Fruit fly (Drosophila melanogaster) Kc167 (cell line): ENCODE measurements around the gene CG8100.

ENCODE experiments used
- Myc ChIP-seq: fragments of >200 bp; optimal IDR thresholded peaks from 2 replicates; lab custom pipeline; 2017; ENCODE audit warnings: missing external identifiers
- Sin3A ChIP-seq: fragments of >200 bp; optimal IDR thresholded peaks from 2 replicates; lab custom pipeline; 2018; ENCODE audit warnings: missing external identifiers
- h ChIP-seq: fragments of >200 bp; optimal IDR thresholded peaks from 3 replicates; lab custom pipeline; 2018; ENCODE audit warnings: missing external identifiers
- insv ChIP-seq: fragments of >200 bp; optimal IDR thresholded peaks from 3 replicates; lab custom pipeline; 2018; ENCODE audit warnings: missing external identifiers
- psq ChIP-seq: fragments of >200 bp; optimal IDR thresholded peaks from 2 replicates; lab custom pipeline; 2017; ENCODE audit warnings: missing external identifiers
- ttk ChIP-seq: sonication (Bioruptor generic); optimal IDR thresholded peaks from 2 replicates; lab custom pipeline; 2017; ENCODE audit warnings: missing external identifiers

dm6 chr3L:14100058-14100457 is 16.6 kb downstream of the CG8100 start:
- TF ChIP-seq psq (lab: Kevin White, UChicago) (no peak), insv (no peak), Myc (lab: Kevin White, UChicago) (no peak), ttk (lab: Kevin White, UChicago) (no peak), Sin3A (lab: Kevin White, UChicago) (no peak), h (no peak)
